Fruit fly (Drosophila melanogaster): ENCODE results near the gene ND-51.

Gene ND-51

DNA sequence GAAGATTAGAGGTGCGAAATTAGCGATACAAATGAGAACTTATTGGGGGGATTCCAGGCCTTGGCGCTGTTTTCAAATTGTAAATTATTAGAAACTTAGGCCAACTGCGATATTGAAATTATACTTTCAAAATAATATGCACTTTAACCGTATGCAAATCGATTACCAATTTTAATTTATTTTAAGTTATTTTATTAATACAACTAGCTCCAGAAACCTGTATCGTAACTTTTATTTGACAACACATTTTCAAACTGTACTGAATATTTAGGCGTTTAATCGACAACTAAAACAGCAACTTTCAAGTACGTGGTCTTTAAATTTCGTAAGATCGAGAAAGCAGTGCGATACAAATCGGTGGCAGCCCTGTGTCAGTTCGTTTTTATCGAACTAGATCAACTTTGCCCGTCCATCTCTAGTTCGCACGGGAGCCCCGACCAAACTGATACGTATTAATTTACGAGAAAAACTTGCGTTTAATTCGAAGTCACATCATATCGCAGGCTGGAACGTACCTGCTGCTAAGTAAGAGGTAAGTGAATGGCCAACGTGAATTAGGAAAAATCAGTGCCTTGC is 8.2 kb upstream of the ND-51 start, which contains the start of the genes CG9154 and Kr-h2 (continued):
- peak; percentile 54; the same call in 1 of the 3 replicates for TF ChIP-seq jigr1 (GFP tag; IDR thresholded peaks at IDR 0.05)
- no peak for TF ChIP-seq D (optimal IDR thresholded peaks at IDR 0.05)
- TF ChIP-seq D (GFP tag; optimal IDR thresholded peaks at IDR 0.05), result no peak
- TF ChIP-seq CG12071 (GFP tag; optimal IDR thresholded peaks at IDR 0.05), result no peak
- no peak for TF ChIP-seq trh (GFP tag; optimal IDR thresholded peaks at IDR 0.05)
- no peak for TF ChIP-seq sima (GFP tag; optimal IDR thresholded peaks at IDR 0.05)
- no peak for TF ChIP-seq Hr3 (GFP tag; optimal IDR thresholded peaks at IDR 0.05)
- no peak for TF ChIP-seq Asciz (GFP tag; optimal IDR thresholded peaks at IDR 0.05)
- no peak for TF ChIP-seq CG12219 (GFP tag; optimal IDR thresholded peaks at IDR 0.05)
- no peak for TF ChIP-seq Gug (GFP tag; IDR thresholded peaks at IDR 0.05)
- TF ChIP-seq vvl (GFP tag; IDR thresholded peaks at IDR 0.05), result peak; percentile 47; the same call in 1 of the 2 replicates
- TF ChIP-seq crp (GFP tag; optimal IDR thresholded peaks at IDR 0.05), result peak in 1 of 2 experiments; percentile 12
- no peak for TF ChIP-seq CG8359 (GFP tag; optimal IDR thresholded peaks at IDR 0.05; ENCODE audit: borderline replicate concordance)
- no peak for TF ChIP-seq Vsx1 (GFP tag; optimal IDR thresholded peaks at IDR 0.05)
- TF ChIP-seq NK7.1 (GFP tag; optimal IDR thresholded peaks at IDR 0.05), result no peak
- TF ChIP-seq sug (tag; optimal IDR thresholded peaks at IDR 0.05), result peak; percentile 64
- peak; percentile 55 for TF ChIP-seq kni (GFP tag; optimal IDR thresholded peaks at IDR 0.05)
- TF ChIP-seq Hmx (GFP tag; optimal IDR thresholded peaks at IDR 0.05), result no peak
- TF ChIP-seq Spps (tag; optimal IDR thresholded peaks at IDR 0.05), result no peak
- TF ChIP-seq CG13296 (GFP tag; optimal IDR thresholded peaks at IDR 0.05), result peak; percentile 16
- TF ChIP-seq H15 (GFP tag; IDR thresholded peaks at IDR 0.05), result no peak
- peak; percentile 61 for TF ChIP-seq unc-4 (GFP tag; IDR thresholded peaks at IDR 0.05; ENCODE audit: partially characterized antibody)
- TF ChIP-seq gt (GFP tag; IDR thresholded peaks at IDR 0.05), result no peak
- TF ChIP-seq emc (GFP tag; optimal IDR thresholded peaks at IDR 0.05), result no peak
- peak; percentile 25 for TF ChIP-seq D19B (GFP tag; optimal IDR thresholded peaks at IDR 0.05)
- no peak for TF ChIP-seq Taf1 (GFP tag; IDR thresholded peaks at IDR 0.05)
- TF ChIP-seq tup (GFP tag; optimal IDR thresholded peaks at IDR 0.05), result no peak
- TF ChIP-seq ewg (GFP tag; optimal IDR thresholded peaks at IDR 0.05), result no peak
- TF ChIP-seq sc (optimal IDR thresholded peaks at IDR 0.05), result no peak
- no peak for TF ChIP-seq sc (GFP tag; optimal IDR thresholded peaks at IDR 0.05)
- no peak for TF ChIP-seq ERR (GFP tag; optimal IDR thresholded peaks at IDR 0.05)
- TF ChIP-seq CG4282 (GFP tag; optimal IDR thresholded peaks at IDR 0.05), result no peak
- TF ChIP-seq CG17612 (GFP tag; IDR thresholded peaks at IDR 0.05), result no peak
- peak; percentile 87 for TF ChIP-seq Myb (GFP tag; optimal IDR thresholded peaks at IDR 0.05)
- TF ChIP-seq CG7786 (GFP tag; optimal IDR thresholded peaks at IDR 0.05), result no peak
- TF ChIP-seq Rx (GFP tag; IDR thresholded peaks at IDR 0.05), result no peak
- TF ChIP-seq aop (GFP tag; IDR thresholded peaks at IDR 0.05), result no peak
- no peak for TF ChIP-seq seq (GFP tag; IDR thresholded peaks at IDR 0.05)
- no peak for TF ChIP-seq sr (GFP tag; IDR thresholded peaks at IDR 0.05)
- TF ChIP-seq shn (GFP tag; optimal IDR thresholded peaks at IDR 0.05), result peak; percentile 25
- TF ChIP-seq bcd (GFP tag; optimal IDR thresholded peaks at IDR 0.05), result no peak
- TF ChIP-seq Rfx (GFP tag; IDR thresholded peaks at IDR 0.05), result no peak; the same call in 1 of the 2 replicates
- no peak for TF ChIP-seq nau (GFP tag; optimal IDR thresholded peaks at IDR 0.05)
- no peak for TF ChIP-seq CG2875 (GFP tag; optimal IDR thresholded peaks at IDR 0.05)
- no peak for TF ChIP-seq scrt (GFP tag; optimal IDR thresholded peaks at IDR 0.05)
- TF ChIP-seq Atf6 (GFP tag; IDR thresholded peaks at IDR 0.05), result no peak
- no peak for TF ChIP-seq pan (optimal IDR thresholded peaks at IDR 0.05)
- TF ChIP-seq pan (GFP tag; optimal IDR thresholded peaks at IDR 0.05 in 1 of 2, IDR thresholded peaks at IDR 0.05 in 1 of 2), result peak in 1 of 2 experiments; percentile 41
- TF ChIP-seq lilli (GFP tag; optimal IDR thresholded peaks at IDR 0.05), result peak; percentile 36
- TF ChIP-seq sim (GFP tag; IDR thresholded peaks at IDR 0.05), result no peak
- peak; percentile 57 for TF ChIP-seq CG13894 (tag; optimal IDR thresholded peaks at IDR 0.05)
- TF ChIP-seq gcm (GFP tag; optimal IDR thresholded peaks at IDR 0.05), result no peak
